Worm (Caenorhabditis elegans) whole organism, mixed stage, embryonic: ENCODE data around the gene M03E7.2.

Experiments used
- blmp-1 ChIP-seq: fragments of 150-350 bp; optimal IDR thresholded peaks from 2 replicates; lab custom pipeline; 2014; ENCODE audit warnings: missing biosample characterization, missing genetic modification characterization
- elt-1 ChIP-seq: sonication (generic microtip); optimal IDR thresholded peaks from 2 replicates; lab custom pipeline; 2017; ENCODE audit warnings: missing genetic modification characterization, mild to moderate bottlenecking, missing compliant biosample characterization, antibody characterized with exemption, moderate library complexity, borderline replicate concordance; ENCODE audit not compliant: insufficient read depth
- elt-3 ChIP-seq: fragments of 150-350 bp; optimal IDR thresholded peaks from 2 replicates; lab custom pipeline; 2014; ENCODE audit warnings: missing biosample characterization, missing genetic modification characterization
- mep-1 ChIP-seq: fragments of 150-350 bp; optimal IDR thresholded peaks from 2 replicates; lab custom pipeline; 2017; ENCODE audit warnings: missing biosample characterization, missing genetic modification reagents, missing genetic modification characterization, inconsistent platforms
- nhr-12 ChIP-seq: fragments of 150-350 bp; optimal IDR thresholded peaks from 2 replicates; lab custom pipeline; 2014; ENCODE audit warnings: missing biosample characterization, missing genetic modification characterization
- nhr-237 ChIP-seq: fragments of 150-350 bp; optimal IDR thresholded peaks from 2 replicates; lab custom pipeline; 2014; ENCODE audit warnings: missing biosample characterization, missing genetic modification characterization
- nhr-28 ChIP-seq: fragments of 150-350 bp; optimal IDR thresholded peaks from 2 replicates; lab custom pipeline; 2014; ENCODE audit warnings: missing biosample characterization, missing genetic modification characterization
- nhr-76 ChIP-seq: sonication (generic microtip); optimal IDR thresholded peaks from 2 replicates; lab custom pipeline; 2017; ENCODE audit warnings: missing biosample characterization, missing genetic modification characterization
- sptf-1 ChIP-seq: sonication (generic microtip); optimal IDR thresholded peaks from 2 replicates; lab custom pipeline; 2017; ENCODE audit warnings: mild to moderate bottlenecking, missing genetic modification characterization, moderate library complexity, missing compliant biosample characterization
- unc-39 ChIP-seq: fragments of 150-350 bp; optimal IDR thresholded peaks from 2 replicates; lab custom pipeline; 2014; ENCODE audit warnings: missing biosample characterization, missing genetic modification characterization

DNA sequence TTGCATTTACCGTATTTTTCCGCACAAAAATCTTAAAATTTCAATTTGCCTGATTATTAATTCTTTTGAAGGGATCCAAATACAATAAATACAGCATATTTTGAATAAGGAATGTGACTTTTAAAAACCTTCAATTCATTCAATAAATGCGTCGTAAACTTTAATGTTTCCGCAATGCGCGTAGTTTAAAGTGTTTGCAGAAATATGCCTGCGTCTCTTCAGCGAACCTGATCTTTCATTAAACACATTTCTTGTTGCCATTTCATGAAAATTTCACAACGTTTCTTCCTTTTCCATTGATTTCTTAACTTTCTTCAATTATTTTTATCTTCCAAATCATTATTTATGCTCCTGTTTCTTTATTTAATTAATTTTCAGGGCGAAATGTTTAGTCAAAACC is 25.1 kb upstream of the M03E7.2 start, which contains the start of gene vps-37:
- TF ChIP-seq elt-1 (tag; lab: Kevin White, UChicago), result no peak
- no peak for TF ChIP-seq elt-3
- peak; percentile 70 for TF ChIP-seq nhr-237 (tag; lab: Kevin White, UChicago)
- no peak for TF ChIP-seq unc-39
- peak; percentile 56 for TF ChIP-seq sptf-1 (tag; lab: Kevin White, UChicago)
- TF ChIP-seq blmp-1 (tag; lab: Kevin White, UChicago), result no peak
- TF ChIP-seq nhr-28 (tag; lab: Kevin White, UChicago), result no peak
- TF ChIP-seq nhr-76 (tag; lab: Kevin White, UChicago), result no peak
- TF ChIP-seq mep-1, result peak; percentile 76
- TF ChIP-seq nhr-12, result no peak
